Fruit fly (Drosophila melanogaster): ENCODE results near the gene CG5783.

The CG5783 gene

dm6 chr2L:18137591-18138247 lies 18.1 kb upstream of the CG5783 start, which contains the start of gene kel (continued):
- no peak for TF ChIP-seq CG4730 (GFP tag; IDR thresholded peaks at IDR 0.05)
- peak; percentile 49; the same call in 2 of the 3 replicates for TF ChIP-seq zen2 (GFP tag; IDR thresholded peaks at IDR 0.05; ENCODE audit: partially characterized antibody)
- TF ChIP-seq org-1 (GFP tag; optimal IDR thresholded peaks at IDR 0.05) = peak; percentile 11
- TF ChIP-seq CG7357 (GFP tag; IDR thresholded peaks at IDR 0.05) = peak; percentile 99
- no peak for TF ChIP-seq CG1647 (GFP tag; optimal IDR thresholded peaks at IDR 0.05)
- TF ChIP-seq CG10209 (GFP tag; optimal IDR thresholded peaks at IDR 0.05) = peak; percentile 18
- TF ChIP-seq usp (GFP tag; optimal IDR thresholded peaks at IDR 0.05) = no peak
- no peak; the same call in 1 of the 2 replicates for TF ChIP-seq CG10366 (GFP tag; IDR thresholded peaks at IDR 0.05)
- TF ChIP-seq CG16779 (GFP tag; IDR thresholded peaks at IDR 0.05) = no peak
- no peak for TF ChIP-seq D19B (GFP tag; optimal IDR thresholded peaks at IDR 0.05)
- no peak for TF ChIP-seq Six4 (GFP tag; optimal IDR thresholded peaks at IDR 0.05)
- TF ChIP-seq run (tag; optimal IDR thresholded peaks at IDR 0.05) = no peak
- no peak for TF ChIP-seq Tbp (GFP tag; optimal IDR thresholded peaks at IDR 0.05)
- TF ChIP-seq Bgb (GFP tag; IDR thresholded peaks at IDR 0.05; ENCODE audit: partially characterized antibody) = peak; percentile 84
- TF ChIP-seq Side (GFP tag; optimal IDR thresholded peaks at IDR 0.05) = peak; percentile 19
- no peak for TF ChIP-seq CG10431 (GFP tag; optimal IDR thresholded peaks at IDR 0.05)
- no peak for TF ChIP-seq dmrt99B (tag; optimal IDR thresholded peaks at IDR 0.05)
- TF ChIP-seq ken (GFP tag; IDR thresholded peaks at IDR 0.05) = no peak
- TF ChIP-seq CG15011 (GFP tag; optimal IDR thresholded peaks at IDR 0.05) = no peak
- peak; percentile 15 for TF ChIP-seq lbe (GFP tag; optimal IDR thresholded peaks at IDR 0.05)
- no peak for TF ChIP-seq br (optimal IDR thresholded peaks at IDR 0.05)
- peak; percentile 61; the same call in 2 of the 3 replicates for TF ChIP-seq CG16813 (GFP tag; IDR thresholded peaks at IDR 0.05; ENCODE audit: partially characterized antibody)
- peak; percentile 13 for TF ChIP-seq CG8290 (GFP tag; optimal IDR thresholded peaks at IDR 0.05)
- peak; percentile 21 to 82 for TF ChIP-seq CG8290 (tag; optimal IDR thresholded peaks at IDR 0.05)
- no peak for TF ChIP-seq sisA (GFP tag; IDR thresholded peaks at IDR 0.05)
- TF ChIP-seq vfl (GFP tag; optimal IDR thresholded peaks at IDR 0.05) = peak; percentile 6
- TF ChIP-seq CG18599 (GFP tag; optimal IDR thresholded peaks at IDR 0.05) = peak; percentile 33
- peak; percentile 38; the same call in 1 of the 2 replicates for TF ChIP-seq HLH3B (GFP tag; IDR thresholded peaks at IDR 0.05)
- no peak for TF ChIP-seq en (GFP tag; optimal IDR thresholded peaks at IDR 0.05)
- TF ChIP-seq Poxn (GFP tag; IDR thresholded peaks at IDR 0.05) = no peak
- TF ChIP-seq ap (GFP tag; IDR thresholded peaks at IDR 0.05) = no peak
- TF ChIP-seq dan (GFP tag; IDR thresholded peaks at IDR 0.05) = no peak
- peak; percentile 21 for TF ChIP-seq Myb (GFP tag; optimal IDR thresholded peaks at IDR 0.05)
- TF ChIP-seq dati (GFP tag; IDR thresholded peaks at IDR 0.05) = peak; percentile 60; the same call in 1 of the 2 replicates
- TF ChIP-seq az2 (GFP tag; optimal IDR thresholded peaks at IDR 0.05) = no peak
- no peak for TF ChIP-seq CG31224 (GFP tag; IDR thresholded peaks at IDR 0.05)
- TF ChIP-seq Ets65A (GFP tag) = peak; percentile 45
- TF ChIP-seq exex (tag; optimal IDR thresholded peaks at IDR 0.05) = no peak
- TF ChIP-seq CG4328 (GFP tag; optimal IDR thresholded peaks at IDR 0.05) = peak; percentile 46
- peak; percentile 33; the same call in 1 of the 2 replicates for TF ChIP-seq tna (GFP tag; IDR thresholded peaks at IDR 0.05; ENCODE audit: partially characterized antibody)
- no peak for TF ChIP-seq D (optimal IDR thresholded peaks at IDR 0.05)
- TF ChIP-seq D (GFP tag; optimal IDR thresholded peaks at IDR 0.05) = no peak
- TF ChIP-seq nerfin-1 (tag; optimal IDR thresholded peaks at IDR 0.05) = no peak
- TF ChIP-seq CG6683 (GFP tag; optimal IDR thresholded peaks at IDR 0.05) = peak; percentile 32
- no peak for TF ChIP-seq CG7372 (GFP tag; IDR thresholded peaks at IDR 0.05)
- TF ChIP-seq CG10565 (GFP tag; optimal IDR thresholded peaks at IDR 0.05) = no peak
- TF ChIP-seq da (GFP tag; optimal IDR thresholded peaks at IDR 0.05) = no peak
- TF ChIP-seq Xrp1 (GFP tag; IDR thresholded peaks at IDR 0.05) = 0 out of 2 replicates have a peak, but pooled peaks have one; percentile 9
- peak; percentile 74 for TF ChIP-seq CG17802 (tag; optimal IDR thresholded peaks at IDR 0.05)
- peak; percentile 46 for TF ChIP-seq CG1233 (GFP tag; optimal IDR thresholded peaks at IDR 0.05)
- TF ChIP-seq disco-r (GFP tag; optimal IDR thresholded peaks at IDR 0.05) = no peak
- no peak for TF ChIP-seq Lpt (GFP tag; optimal IDR thresholded peaks at IDR 0.05)

All from whole organism, embryonic.